Worm (Caenorhabditis elegans) whole organism, young adult: ENCODE results near the gene swan-2.

Experiments
- C06A6.2 ChIP-seq: fragments of 200-800 bp; sonication (Bioruptor generic); conservative IDR thresholded peaks from 2 replicates; pipeline ENCODE4 v1.3.6; 2022; ENCODE audit warnings: missing genetic modification characterization, missing compliant biosample characterization
- K11D2.4 ChIP-seq: fragments of 200-800 bp; sonication (Bioruptor generic); IDR thresholded peaks from 2 replicates; pipeline ENCODE4 v1.3.6; 2022; ENCODE audit warnings: missing genetic modification reagents, missing genetic modification characterization, missing compliant biosample characterization
- Y53G8AR.9 ChIP-seq: fragments of 200-800 bp; sonication (Bioruptor generic); conservative IDR thresholded peaks from 2 replicates; pipeline ENCODE4 v1.3.6; 2022; ENCODE audit warnings: missing genetic modification reagents, missing genetic modification characterization, missing compliant biosample characterization
- lsl-1 ChIP-seq: fragments of 200-800 bp; sonication (Bioruptor generic); optimal IDR thresholded peaks from 2 replicates; lab custom pipeline; 2018; ENCODE audit warnings: mild to moderate bottlenecking, missing genetic modification characterization, moderate library complexity, missing compliant biosample characterization
- madf-6 ChIP-seq: fragments of 200-800 bp; sonication (Bioruptor generic); IDR thresholded peaks from 2 replicates; pipeline ENCODE4 v1.3.6; 2022; ENCODE audit warnings: missing genetic modification reagents, missing genetic modification characterization, missing compliant biosample characterization
- nfya-1 ChIP-seq: sonication (generic microtip); optimal IDR thresholded peaks from 2 replicates; lab custom pipeline; 2017; ENCODE audit warnings: antibody characterized with exemption, missing compliant biosample characterization, missing genetic modification characterization, borderline replicate concordance; ENCODE audit not compliant: insufficient read depth

DNA sequence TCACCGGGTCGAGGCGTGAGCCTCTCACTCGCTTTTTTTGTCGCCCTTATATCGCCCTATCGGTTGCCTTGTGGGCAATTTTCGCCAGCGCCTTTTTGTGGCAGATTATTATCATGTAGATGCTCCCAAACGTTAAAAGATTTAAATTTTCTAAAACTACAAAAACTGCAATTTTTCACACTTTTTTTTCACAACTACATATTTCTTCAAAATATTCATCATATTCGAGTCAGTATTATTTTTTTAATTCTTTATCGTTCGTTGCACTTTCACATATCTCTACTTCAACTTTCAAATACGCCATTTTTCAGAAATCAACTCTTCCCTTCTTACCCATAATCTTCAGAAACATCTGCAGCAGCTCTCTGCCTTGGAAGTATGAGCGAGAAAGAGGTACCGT, 8.8 kb upstream of the swan-2 start, which contains the start of gene ceh-24:
- TF ChIP-seq lsl-1 (GFP tag; lab: Kevin White, UChicago) (no peak), nfya-1 (no peak), K11D2.4 (GFP tag; lab: Robert Waterston, UW) (no peak), C06A6.2 (GFP tag; lab: Robert Waterston, UW) (no peak), Y53G8AR.9 (GFP tag; lab: Robert Waterston, UW) (no peak), madf-6 (no peak)
